Worm (Caenorhabditis elegans): ENCODE data around the gene mdt-4.
"Not testable (repeated sequence)": the region's sequence is repeated elsewhere in the genome, so short reads cannot be mapped to it uniquely, and the experiment has no call there.

DNA sequence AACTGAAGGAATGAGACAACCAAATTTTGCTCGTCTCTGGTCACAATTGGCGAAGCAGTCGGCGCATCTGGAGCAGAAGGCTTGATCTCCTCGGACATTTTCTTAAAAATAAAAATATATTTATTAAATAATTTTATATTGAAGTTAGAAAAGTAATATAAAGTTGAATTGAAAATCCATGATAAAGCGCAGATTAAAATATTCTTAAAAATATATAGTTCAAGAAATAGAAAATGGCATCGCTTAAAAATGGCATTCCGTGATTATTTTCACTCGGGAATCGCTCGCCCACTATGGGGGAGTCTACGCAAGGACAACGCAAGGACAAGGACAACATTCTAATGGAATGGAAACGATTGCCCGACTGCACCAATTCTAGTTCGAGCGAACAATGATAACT is 40.1 kb downstream of the mdt-4 start, which contains the start of gene sgt-1:
- TF ChIP-seq flt-1, ztf-29 (GFP tag; IDR thresholded peaks at IDR 0.05): not testable (repeated sequence)

Measured in whole organism, midembryonic.